Fruit fly (Drosophila melanogaster) whole organism, prepupa: ENCODE data around the gene VhaAC45RP.

ENCODE experiments used
- Blimp-1 ChIP-seq: fragments of 200-800 bp; sonication (Bioruptor generic); optimal IDR thresholded peaks from 3 replicates; lab custom pipeline; 2017; ENCODE audit warnings: missing biosample characterization, missing genetic modification characterization, mild to moderate bottlenecking, moderate library complexity, missing genetic modification reagents
- CG10669 ChIP-seq: fragments of 200-800 bp; sonication (Bioruptor generic); optimal IDR thresholded peaks from 3 replicates; lab custom pipeline; 2018; ENCODE audit warnings: missing biosample characterization, mild to moderate bottlenecking, missing genetic modification characterization, moderate library complexity
- CG11294 ChIP-seq: fragments of 200-800 bp; sonication (Bioruptor generic); IDR thresholded peaks from 2 replicates; pipeline ENCODE4 v1.3.6; 2022; ENCODE audit warnings: missing biosample characterization, missing genetic modification characterization
- CG11762 ChIP-seq: fragments of 200-800 bp; sonication (Bioruptor generic); optimal IDR thresholded peaks from 3 replicates; lab custom pipeline; 2016; ENCODE audit warnings: missing biosample characterization, missing genetic modification characterization; ENCODE audit not compliant: insufficient read depth
- CG11902 ChIP-seq: fragments of 200-800 bp; sonication (Bioruptor generic); optimal IDR thresholded peaks from 3 replicates; lab custom pipeline; 2016; ENCODE audit warnings: missing biosample characterization, missing genetic modification characterization
- CG1621 ChIP-seq: fragments of 200-800 bp; sonication (Bioruptor generic); optimal IDR thresholded peaks from 3 replicates; lab custom pipeline; 2018; ENCODE audit warnings: missing biosample characterization, mild to moderate bottlenecking, missing genetic modification characterization
- CG31627 ChIP-seq: fragments of 200-800 bp; sonication (Bioruptor generic); optimal IDR thresholded peaks from 3 replicates; lab custom pipeline; 2016; ENCODE audit warnings: missing biosample characterization, missing genetic modification characterization
- CG34406 ChIP-seq: fragments of 200-800 bp; sonication (Bioruptor generic); optimal IDR thresholded peaks from 3 replicates; lab custom pipeline; 2016; ENCODE audit warnings: missing biosample characterization, missing genetic modification characterization
- CG4318 ChIP-seq: fragments of 200-800 bp; sonication (Bioruptor generic); optimal IDR thresholded peaks from 3 replicates; lab custom pipeline; 2017; ENCODE audit warnings: missing biosample characterization, mild to moderate bottlenecking, missing genetic modification characterization
- CG6163 ChIP-seq: fragments of 200-800 bp; sonication (Bioruptor generic); IDR thresholded peaks from 3 replicates; pipeline ENCODE4 v1.3.6; 2022; ENCODE audit warnings: missing biosample characterization, missing genetic modification characterization
- CG6276 ChIP-seq: fragments of 200-800 bp; sonication (Bioruptor generic); optimal IDR thresholded peaks from 2 replicates; lab custom pipeline; 2017; ENCODE audit warnings: missing biosample characterization, mild to moderate bottlenecking, missing genetic modification characterization
- CG6808 ChIP-seq: fragments of 200-800 bp; sonication (Bioruptor generic); optimal IDR thresholded peaks from 3 replicates; lab custom pipeline; 2017; ENCODE audit warnings: missing biosample characterization, missing genetic modification characterization, mild to moderate bottlenecking, moderate library complexity, missing genetic modification reagents
- CG6854 ChIP-seq: fragments of 200-800 bp; sonication (Bioruptor generic); optimal IDR thresholded peaks from 2 replicates; lab custom pipeline; 2017; ENCODE audit warnings: missing biosample characterization, mild to moderate bottlenecking, missing genetic modification characterization
- CG9139 ChIP-seq: fragments of 200-800 bp; sonication (Bioruptor generic); optimal IDR thresholded peaks from 3 replicates; lab custom pipeline; 2017; ENCODE audit warnings: missing biosample characterization, mild to moderate bottlenecking, missing genetic modification characterization
- Eip75B ChIP-seq: fragments of 200-800 bp; sonication (Bioruptor generic); optimal IDR thresholded peaks from 3 replicates; lab custom pipeline; 2016; ENCODE audit warnings: missing biosample characterization, missing genetic modification characterization
- Eip78C ChIP-seq: fragments of 200-800 bp; sonication (Bioruptor generic); peaks from one replicate; lab custom pipeline; 2016; ENCODE audit warnings: missing biosample characterization, missing genetic modification characterization
- Eip93F ChIP-seq: fragments of 200-800 bp; sonication (Bioruptor generic); optimal IDR thresholded peaks from 2 replicates; lab custom pipeline; 2016; ENCODE audit warnings: missing biosample characterization, mild to moderate bottlenecking, missing genetic modification characterization
- Ets21C ChIP-seq: fragments of 200-800 bp; sonication (Bioruptor generic); optimal IDR thresholded peaks from 3 replicates; lab custom pipeline; 2016; ENCODE audit warnings: missing biosample characterization, missing genetic modification characterization
- Ets96B ChIP-seq: fragments of 200-800 bp; optimal IDR thresholded peaks from 2 replicates; lab custom pipeline; 2019; ENCODE audit warnings: missing biosample characterization, mild to moderate bottlenecking, missing genetic modification characterization, moderate library complexity
- Lpt ChIP-seq: fragments of 200-800 bp; sonication (Bioruptor generic); optimal IDR thresholded peaks from 3 replicates; lab custom pipeline; 2016; ENCODE audit warnings: missing biosample characterization, missing genetic modification characterization
- Met ChIP-seq: fragments of 200-800 bp; sonication (Bioruptor generic); optimal IDR thresholded peaks from 3 replicates; lab custom pipeline; 2016; ENCODE audit warnings: missing biosample characterization, missing genetic modification characterization
- Smox ChIP-seq: fragments of 200-800 bp; sonication (Bioruptor generic); optimal IDR thresholded peaks from 3 replicates; lab custom pipeline; 2016; ENCODE audit warnings: missing biosample characterization, missing genetic modification characterization
- Sox102F ChIP-seq: fragments of 200-800 bp; sonication (Bioruptor generic); optimal IDR thresholded peaks from 2 replicates; lab custom pipeline; 2016; ENCODE audit warnings: missing biosample characterization, mild to moderate bottlenecking, missing genetic modification characterization
- Sox14 ChIP-seq: fragments of 200-800 bp; sonication (Bioruptor generic); optimal IDR thresholded peaks from 3 replicates; lab custom pipeline; 2016; ENCODE audit warnings: missing biosample characterization, missing genetic modification characterization
- achi ChIP-seq: fragments of 200-800 bp; sonication (Bioruptor generic); optimal IDR thresholded peaks from 3 replicates; lab custom pipeline; 2016; ENCODE audit warnings: missing biosample characterization, missing genetic modification characterization
- acj6 ChIP-seq: fragments of 200-800 bp; sonication (Bioruptor generic); optimal IDR thresholded peaks from 3 replicates; lab custom pipeline; 2016; ENCODE audit warnings: missing biosample characterization, missing genetic modification characterization
- cyc ChIP-seq: fragments of 200-800 bp; sonication (Bioruptor generic); optimal IDR thresholded peaks from 3 replicates; lab custom pipeline; 2016; ENCODE audit warnings: missing biosample characterization, missing genetic modification characterization
- dac ChIP-seq: fragments of 200-800 bp; sonication (Bioruptor generic); optimal IDR thresholded peaks from 2 replicates; lab custom pipeline; 2017; ENCODE audit warnings: missing biosample characterization, mild to moderate bottlenecking, missing genetic modification characterization
- dsx ChIP-seq: fragments of 200-800 bp; optimal IDR thresholded peaks from 3 replicates; lab custom pipeline; 2019; ENCODE audit warnings: missing biosample characterization, mild to moderate bottlenecking, missing genetic modification characterization, moderate library complexity; ENCODE audit not compliant: poor library complexity, severe bottlenecking
- eg ChIP-seq: fragments of 200-800 bp; sonication (Bioruptor generic); IDR thresholded peaks from 3 replicates; pipeline ENCODE4 v1.3.6; 2022; ENCODE audit warnings: missing biosample characterization, missing genetic modification characterization
- fd59A ChIP-seq: fragments of 200-800 bp; sonication (Bioruptor generic); optimal IDR thresholded peaks from 2 replicates; lab custom pipeline; 2017; ENCODE audit warnings: missing biosample characterization, mild to moderate bottlenecking, missing genetic modification characterization, missing genetic modification reagents
- fd85E ChIP-seq: fragments of 200-800 bp; sonication (Bioruptor generic); optimal IDR thresholded peaks from 3 replicates; lab custom pipeline; 2016; ENCODE audit warnings: missing biosample characterization, missing genetic modification characterization
- fkh ChIP-seq: fragments of 200-800 bp; sonication (Bioruptor generic); optimal IDR thresholded peaks from 3 replicates; lab custom pipeline; 2017; ENCODE audit warnings: missing biosample characterization, mild to moderate bottlenecking, missing genetic modification characterization, moderate library complexity
- lz ChIP-seq: fragments of 200-800 bp; sonication (Bioruptor generic); optimal IDR thresholded peaks from 3 replicates; lab custom pipeline; 2016; ENCODE audit warnings: missing biosample characterization, missing genetic modification characterization
- salr ChIP-seq, 2 experiments: fragments of 200-800 bp; sonication (Bioruptor generic); optimal IDR thresholded peaks; 3 replicates each; lab custom pipeline; 2016 to 2018; ENCODE audit warnings: missing biosample characterization in 2 of 2, missing genetic modification characterization in 2 of 2, mild to moderate bottlenecking in 1 of 2
- spab ChIP-seq: fragments of 200-800 bp; sonication (Bioruptor generic); optimal IDR thresholded peaks from 2 replicates; lab custom pipeline; 2017; ENCODE audit warnings: missing biosample characterization, mild to moderate bottlenecking, missing genetic modification characterization, missing genetic modification reagents
- svp ChIP-seq: fragments of 200-800 bp; sonication (Bioruptor generic); peaks from one replicate; lab custom pipeline; 2016; ENCODE audit warnings: missing biosample characterization, missing genetic modification characterization
- topi ChIP-seq: fragments of 200-800 bp; sonication (Bioruptor generic); optimal IDR thresholded peaks from 3 replicates; lab custom pipeline; 2016; ENCODE audit warnings: missing biosample characterization, missing genetic modification characterization
- vri ChIP-seq: fragments of 200-800 bp; sonication (Bioruptor generic); optimal IDR thresholded peaks from 3 replicates; lab custom pipeline; 2016; ENCODE audit warnings: missing biosample characterization, mild to moderate bottlenecking, missing genetic modification characterization

Gene VhaAC45RP

dm6 chr3R:30151300-30152109 lies 14.7 kb downstream of the VhaAC45RP start, which contains the start of gene CG15529 (continued):
- TF ChIP-seq CG10669 (GFP tag; lab: Kevin White, UChicago) = peak; percentile 72
- peak; percentile 40 to 51 for TF ChIP-seq salr (GFP tag; optimal IDR thresholded peaks at IDR 0.05; lab: Kevin White, UChicago)
- no peak for TF ChIP-seq fd85E (GFP tag; lab: Kevin White, UChicago)
- TF ChIP-seq CG6854 (GFP tag; lab: Kevin White, UChicago) = no peak
- TF ChIP-seq Ets96B (tag; lab: Kevin White, UChicago) = peak; percentile 66
- TF ChIP-seq Lpt (GFP tag; lab: Kevin White, UChicago) = peak; percentile 31
- peak; percentile 5 for TF ChIP-seq Ets21C (GFP tag; lab: Kevin White, UChicago)
- TF ChIP-seq achi (GFP tag; lab: Kevin White, UChicago) = peak; percentile 57
- peak; percentile 72 for TF ChIP-seq CG11294 (GFP tag; lab: Robert Waterston, UW)
- peak; percentile 38 for TF ChIP-seq CG6276 (GFP tag; lab: Kevin White, UChicago)

dm6 chr3R:30150602-30151001 lies 15.6 kb downstream of the VhaAC45RP start:
- TF ChIP-seq Blimp-1 (no peak), dac (no peak), Eip93F (GFP tag; lab: Kevin White, UChicago) (no peak), svp (GFP tag; lab: Kevin White, UChicago) (no peak), dsx (GFP tag; lab: Kevin White, UChicago) (no peak), CG31627 (GFP tag; lab: Kevin White, UChicago) (no peak), CG34406 (no peak), acj6 (GFP tag; lab: Kevin White, UChicago) (no peak)

- TF ChIP-seq CG34406 (no peak), CG6163 (GFP tag; lab: Robert Waterston, UW) (no peak), Eip75B (GFP tag; lab: Kevin White, UChicago) (no peak), cyc (GFP tag; lab: Kevin White, UChicago) (no peak), CG4318 (GFP tag; lab: Kevin White, UChicago) (no peak), Eip78C (GFP tag; lab: Kevin White, UChicago) (no peak), CG6808 (no peak), CG10669 (GFP tag; lab: Kevin White, UChicago) (no peak), fd59A (no peak), CG1621 (tag; lab: Kevin White, UChicago) (no peak)
- TF ChIP-seq, all 60 proteins: peak for 0
Observed at dm6 chr3R:30149506-30149905, 16.7 kb downstream of the VhaAC45RP start, which contains the start of gene AdoR. Gene AdoR (minus strand): TSS chr3R:30149606.

dm6 chr3R:30134063-30135047 lies 31.9 kb downstream of the VhaAC45RP start, which contains the start of gene Tpi:
Gene Tpi (minus strand): TSS chr3R:30134599.
- no peak for TF ChIP-seq CG10669 (GFP tag; lab: Kevin White, UChicago)
- TF ChIP-seq salr (GFP tag; optimal IDR thresholded peaks at IDR 0.05; lab: Kevin White, UChicago) = no peak
- TF ChIP-seq Sox14 (GFP tag; lab: Kevin White, UChicago) = peak; percentile 69
- peak; percentile 65 for TF ChIP-seq lz (GFP tag; lab: Kevin White, UChicago)
- peak; percentile 54 for TF ChIP-seq Ets21C (GFP tag; lab: Kevin White, UChicago)
- TF ChIP-seq achi (GFP tag; lab: Kevin White, UChicago) = no peak
- TF ChIP-seq dsx (GFP tag; lab: Kevin White, UChicago) = no peak
- TF ChIP-seq Met (GFP tag; lab: Kevin White, UChicago) = peak; percentile 47
- no peak for TF ChIP-seq fkh (GFP tag; lab: Kevin White, UChicago)
- TF ChIP-seq Eip75B (GFP tag; lab: Kevin White, UChicago) = peak; percentile 27
- TF ChIP-seq CG1621 (tag; lab: Kevin White, UChicago) = peak; percentile 72
- peak; percentile 80 for TF ChIP-seq Sox102F (GFP tag; lab: Kevin White, UChicago)
- TF ChIP-seq vri = peak; percentile 53
- no peak for TF ChIP-seq CG11762 (GFP tag; lab: Kevin White, UChicago)
- TF ChIP-seq CG6276 (GFP tag; lab: Kevin White, UChicago) = no peak
- TF ChIP-seq Lpt (GFP tag; lab: Kevin White, UChicago) = no peak
- no peak for TF ChIP-seq spab (GFP tag; lab: Kevin White, UChicago)
- TF ChIP-seq CG4318 (GFP tag; lab: Kevin White, UChicago) = no peak
- TF ChIP-seq topi = peak; percentile 43
- TF ChIP-seq CG31627 (GFP tag; lab: Kevin White, UChicago) = peak; percentile 59
- TF ChIP-seq Blimp-1 = no peak
- TF ChIP-seq CG9139 (GFP tag; lab: Kevin White, UChicago) = no peak
- peak; percentile 66 for TF ChIP-seq Smox (GFP tag; lab: Kevin White, UChicago)
- no peak for TF ChIP-seq CG11902 (GFP tag; lab: Kevin White, UChicago)
- TF ChIP-seq eg (GFP tag; lab: Robert Waterston, UW) = peak; percentile 72
